Worm (Caenorhabditis elegans) whole organism, L4/young adult: ENCODE results near the gene dlat-1.

Experiments
- W03F9.2 ChIP-seq: fragments of 150-350 bp; optimal IDR thresholded peaks from 2 replicates; lab custom pipeline; 2014; ENCODE audit warnings: missing biosample characterization, missing genetic modification characterization
- him-1 ChIP-seq: sonication (generic microtip); optimal IDR thresholded peaks from 2 replicates; lab custom pipeline; 2016; ENCODE audit warnings: missing genotype, missing genetic modification reagents, missing genetic modification characterization, missing compliant biosample characterization

ce11 chrV:14468931-14469330 lies 21.8 kb upstream of the dlat-1 start, which contains the start of gene clec-57:
- no peak for TF ChIP-seq W03F9.2 (tag; lab: Kevin White, UChicago)
- TF ChIP-seq him-1, result no peak
